Worm (Caenorhabditis elegans) whole organism, midembryonic: ENCODE measurements around the gene C49C3.15.

Experiments
- T22C8.4 ChIP-seq: fragments of 200-800 bp; sonication (Bioruptor generic); IDR thresholded peaks from 2 replicates; pipeline ENCODE4 v1.3.6; 2022; ENCODE audit warnings: missing genetic modification characterization, missing compliant biosample characterization
- cog-1 ChIP-seq: sonication (generic microtip); optimal IDR thresholded peaks from 2 replicates; lab custom pipeline; 2016; ENCODE audit warnings: missing genetic modification characterization, missing compliant biosample characterization
- flt-1 ChIP-seq: fragments of 200-800 bp; sonication (Bioruptor generic); IDR thresholded peaks from 2 replicates; pipeline ENCODE4 v1.3.6; 2022; ENCODE audit warnings: missing genetic modification characterization, missing compliant biosample characterization
- klf-2 ChIP-seq: fragments of 200-800 bp; sonication (Bioruptor generic); conservative IDR thresholded peaks from 2 replicates; pipeline ENCODE4 v1.3.6; 2022; ENCODE audit warnings: missing genetic modification reagents, missing genetic modification characterization, missing compliant biosample characterization
- med-1 ChIP-seq: sonication (generic microtip); optimal IDR thresholded peaks from 2 replicates; lab custom pipeline; 2017; ENCODE audit warnings: missing genetic modification characterization, mild to moderate bottlenecking, missing compliant biosample characterization, antibody characterized with exemption, missing genetic modification reagents; ENCODE audit not compliant: insufficient read depth
- ref-1 ChIP-seq: fragments of 200-800 bp; sonication (Bioruptor generic); conservative IDR thresholded peaks from 2 replicates; pipeline ENCODE4 v1.3.6; 2022; ENCODE audit warnings: missing genetic modification reagents, missing genetic modification characterization, missing compliant biosample characterization
- tab-1 ChIP-seq: fragments of 200-800 bp; sonication (Bioruptor generic); IDR thresholded peaks from 2 replicates; pipeline ENCODE4 v1.3.6; 2022; ENCODE audit warnings: missing genetic modification characterization, missing compliant biosample characterization
- ztf-23 ChIP-seq: fragments of 200-800 bp; sonication (Bioruptor generic); IDR thresholded peaks from 2 replicates; pipeline ENCODE4 v1.3.6; 2022; ENCODE audit warnings: missing genetic modification reagents, missing genetic modification characterization, missing compliant biosample characterization
- ztf-29 ChIP-seq: fragments of 200-800 bp; sonication (Bioruptor generic); IDR thresholded peaks from 2 replicates; pipeline ENCODE4 v1.3.6; 2022; ENCODE audit warnings: missing genetic modification reagents, missing genetic modification characterization, missing compliant biosample characterization

Gene C49C3.15

ce11 chrIV:17368292-17368691 is 34.3 kb downstream of the C49C3.15 start, which contains the start of gene trh-1:
TSS of gene trh-1 (plus strand) at chrIV:17368592.
- TF ChIP-seq klf-2 (GFP tag; lab: Robert Waterston, UW) (no peak), ref-1 (GFP tag; lab: Robert Waterston, UW) (no peak), flt-1 (GFP tag; lab: Robert Waterston, UW) (no peak), med-1 (GFP tag; lab: Kevin White, UChicago) (no peak), T22C8.4 (GFP tag; lab: Robert Waterston, UW) (no peak), ztf-29 (no peak), ztf-23 (no peak), tab-1 (GFP tag; lab: Robert Waterston, UW) (no peak), cog-1 (tag; lab: Kevin White, UChicago) (no peak)

- TF ChIP-seq cog-1 (tag; lab: Kevin White, UChicago) (no peak), tab-1 (GFP tag; lab: Robert Waterston, UW) (no peak), ztf-29 (no peak), klf-2 (GFP tag; lab: Robert Waterston, UW) (no peak), med-1 (GFP tag; lab: Kevin White, UChicago) (no peak), ztf-23 (no peak), ref-1 (GFP tag; lab: Robert Waterston, UW) (no peak), flt-1 (GFP tag; lab: Robert Waterston, UW) (no peak), T22C8.4 (GFP tag; lab: Robert Waterston, UW) (no peak)
These were observed 37.4 kb downstream of the C49C3.15 start, which contains the start of gene C30H6.5 for ce11 chrIV:17371469-17371868. TSS of gene C30H6.5 (plus strand) at chrIV:17371769.

ce11 chrIV:17376127-17376526 is 42.1 kb downstream of the C49C3.15 start, which contains the start of gene haf-1:
TSS of gene haf-1 (plus strand) at chrIV:17376427.
- no peak for TF ChIP-seq tab-1 (GFP tag; lab: Robert Waterston, UW)
- no peak for TF ChIP-seq cog-1 (tag; lab: Kevin White, UChicago)
- TF ChIP-seq klf-2 (GFP tag; lab: Robert Waterston, UW): no peak
- no peak for TF ChIP-seq flt-1 (GFP tag; lab: Robert Waterston, UW)
- TF ChIP-seq ref-1 (GFP tag; lab: Robert Waterston, UW): no peak
- no peak for TF ChIP-seq ztf-23
- TF ChIP-seq med-1 (GFP tag; lab: Kevin White, UChicago): no peak
- no peak for TF ChIP-seq T22C8.4 (GFP tag; lab: Robert Waterston, UW)
- TF ChIP-seq ztf-29: no peak

ce11 chrIV:17380061-17380680 is 46.1 kb downstream of the C49C3.15 start, which contains the start of the genes C30H6.9 and dlat-2:
TSS of gene C30H6.9 (minus strand) at chrIV:17380170.
TSS of gene dlat-2 (plus strand) at chrIV:17380626.
- TF ChIP-seq ztf-23 (no peak), cog-1 (tag; lab: Kevin White, UChicago) (no peak), med-1 (GFP tag; lab: Kevin White, UChicago) (no peak), T22C8.4 (GFP tag; lab: Robert Waterston, UW) (no peak), ztf-29 (no peak), ref-1 (GFP tag; lab: Robert Waterston, UW) (no peak), klf-2 (GFP tag; lab: Robert Waterston, UW) (no peak), tab-1 (GFP tag; lab: Robert Waterston, UW) (no peak), flt-1 (GFP tag; lab: Robert Waterston, UW) (no peak)

ce11 chrIV:17382029-17382428 is 48.0 kb downstream of the C49C3.15 start, which contains the start of gene C30H6.8:
TSS of gene C30H6.8 (plus strand) at chrIV:17382329.
- TF ChIP-seq klf-2 (GFP tag; lab: Robert Waterston, UW): no peak

- TF ChIP-seq med-1 (GFP tag; lab: Kevin White, UChicago): no peak
- TF ChIP-seq flt-1 (GFP tag; lab: Robert Waterston, UW): no peak
- no peak for TF ChIP-seq tab-1 (GFP tag; lab: Robert Waterston, UW)
- no peak for TF ChIP-seq cog-1 (tag; lab: Kevin White, UChicago)
- TF ChIP-seq ztf-29: no peak
These were observed 49.0 kb downstream of the C49C3.15 start, which contains the start of gene C30H6.12 for ce11 chrIV:17383046-17383445. TSS of gene C30H6.12 (plus strand) at chrIV:17383346.
